Fruit fly (Drosophila melanogaster): Measurements from ENCODE around the gene CG33509.

The CG33509 gene

dm6 chr2L:21096448-21096994, 10.2 kb upstream of the CG33509 start, which contains the start of gene CG34136 (continued):
- TF ChIP-seq Atf6 (GFP tag; IDR thresholded peaks at IDR 0.05) (peak; percentile 57; the same call in 1 of the 2 replicates), zfh1 (GFP tag; IDR thresholded peaks at IDR 0.05) (no peak), CG8281 (tag; optimal IDR thresholded peaks at IDR 0.05) (no peak), sob (GFP tag; IDR thresholded peaks at IDR 0.05) (peak; percentile 46; the same call in 1 of the 2 replicates), bcd (GFP tag; optimal IDR thresholded peaks at IDR 0.05) (peak; percentile 32), CG4820 (GFP tag; optimal IDR thresholded peaks at IDR 0.05) (no peak), CG17361 (GFP tag; IDR thresholded peaks at IDR 0.05) (peak; percentile 66; the same call in 2 of the 3 replicates), CG34376 (GFP tag; optimal IDR thresholded peaks at IDR 0.05) (peak; percentile 54), hb (GFP tag; IDR thresholded peaks at IDR 0.05; ENCODE audit: partially characterized antibody) (no peak), CG7556 (GFP tag; optimal IDR thresholded peaks at IDR 0.05) (no peak), Dll (GFP tag; IDR thresholded peaks at IDR 0.05; ENCODE audit: partially characterized antibody) (no peak; the same call in 3 of the 4 replicates), dimm (GFP tag; IDR thresholded peaks at IDR 0.05) (no peak), Sin3A (optimal IDR thresholded peaks at IDR 0.05) (no peak), CG2678 (tag; optimal IDR thresholded peaks at IDR 0.05) (peak; percentile 69), CrebB (tag; optimal IDR thresholded peaks at IDR 0.05) (no peak), CG9609 (GFP tag; optimal IDR thresholded peaks at IDR 0.05) (no peak), CG4404 (GFP tag; IDR thresholded peaks at IDR 0.05) (no peak), Oli (tag; optimal IDR thresholded peaks at IDR 0.05) (peak; percentile 61), CG3163 (GFP tag; optimal IDR thresholded peaks at IDR 0.05) (peak; percentile 77), jigr1 (GFP tag; IDR thresholded peaks at IDR 0.05) (no peak), ttk (GFP tag; IDR thresholded peaks at IDR 0.05) (no peak), CoRest (tag; optimal IDR thresholded peaks at IDR 0.05) (peak; percentile 58), Dek (tag; optimal IDR thresholded peaks at IDR 0.05) (no peak), odd (GFP tag; optimal IDR thresholded peaks at IDR 0.05) (peak; percentile 28), CG30431 (GFP tag; optimal IDR thresholded peaks at IDR 0.05) (no peak), CG11085 (GFP tag; IDR thresholded peaks at IDR 0.05) (no peak), gcm (GFP tag; optimal IDR thresholded peaks at IDR 0.05) (no peak), fu2 (GFP tag; optimal IDR thresholded peaks at IDR 0.05) (no peak), slou (GFP tag; optimal IDR thresholded peaks at IDR 0.05) (no peak), CG1529 (GFP tag; optimal IDR thresholded peaks at IDR 0.05) (no peak), toy (GFP tag; IDR thresholded peaks at IDR 0.05) (no peak), CG8924 (tag; optimal IDR thresholded peaks at IDR 0.05) (peak; percentile 13), so (GFP tag; IDR thresholded peaks at IDR 0.05) (0 out of 3 replicates have a peak, but pooled peaks have one; percentile 26), C15 (GFP tag; IDR thresholded peaks at IDR 0.05) (no peak), sna (GFP tag; IDR thresholded peaks at IDR 0.05; ENCODE audit: partially characterized antibody) (no peak), CG33557 (GFP tag; optimal IDR thresholded peaks at IDR 0.05) (no peak), Mes4 (GFP tag; optimal IDR thresholded peaks at IDR 0.05) (no peak), CG43689 (GFP tag; IDR thresholded peaks at IDR 0.05) (no peak), ato (GFP tag; IDR thresholded peaks at IDR 0.05; ENCODE audit: partially characterized antibody) (no peak), Ets65A (GFP tag) (no peak), salm (tag; optimal IDR thresholded peaks at IDR 0.05) (no peak), dysf (GFP tag; IDR thresholded peaks at IDR 0.05) (no peak), CG14441 (GFP tag; IDR thresholded peaks at IDR 0.05) (no peak), CG12391 (tag; optimal IDR thresholded peaks at IDR 0.05) (no peak), Atf3 (GFP tag; optimal IDR thresholded peaks at IDR 0.05) (no peak), CG7987 (GFP tag; optimal IDR thresholded peaks at IDR 0.05) (peak; percentile 13), Taf1 (GFP tag; IDR thresholded peaks at IDR 0.05) (no peak), eyg (GFP tag; optimal IDR thresholded peaks at IDR 0.05) (no peak), CG4730 (GFP tag; IDR thresholded peaks at IDR 0.05) (no peak), CG1832 (GFP tag; optimal IDR thresholded peaks at IDR 0.05) (no peak), CG10654 (GFP tag; optimal IDR thresholded peaks at IDR 0.05) (no peak), CG17359 (tag; optimal IDR thresholded peaks at IDR 0.05) (peak; percentile 56)
